Worm (Caenorhabditis elegans): Measurements from ENCODE around the gene rars-2.

- no peak for TF ChIP-seq ama-1 (optimal IDR thresholded peaks at IDR 0.05)
- TF ChIP-seq tra-4 (tag; optimal IDR thresholded peaks at IDR 0.05) = no peak
- no peak for TF ChIP-seq pes-1 (GFP tag; IDR thresholded peaks at IDR 0.05)
- no peak for TF ChIP-seq flt-1 (GFP tag; IDR thresholded peaks at IDR 0.05)
- TF ChIP-seq hnd-1 (tag; optimal IDR thresholded peaks at IDR 0.05) = no peak
- TF ChIP-seq tbx-11 (GFP tag; IDR thresholded peaks at IDR 0.05) = no peak
- TF ChIP-seq B0310.2 (tag; optimal IDR thresholded peaks at IDR 0.05) = no peak
- TF ChIP-seq tbx-37 (GFP tag; conservative IDR thresholded peaks at IDR 0.05) = no peak
- TF ChIP-seq aly-1 (tag; optimal IDR thresholded peaks at IDR 0.05) = no peak
- TF ChIP-seq scrt-1 (GFP tag; IDR thresholded peaks at IDR 0.05) = no peak
- no peak for TF ChIP-seq ets-7 (tag; optimal IDR thresholded peaks at IDR 0.05)
Measured at ce11 chrII:6123513-6123912, 1.8 kb upstream of the rars-2 start, which contains the start of gene C29H12.2.

All from whole organism, early embryonic.